Worm (Caenorhabditis elegans) whole organism, L4/young adult: Measurements from ENCODE around the gene T25B9.9.

ENCODE experiments used
- W03F9.2 ChIP-seq: fragments of 150-350 bp; optimal IDR thresholded peaks from 2 replicates; lab custom pipeline; 2014; ENCODE audit warnings: missing biosample characterization, missing genetic modification characterization
- dao-5 ChIP-seq: sonication (generic microtip); optimal IDR thresholded peaks from 2 replicates; lab custom pipeline; 2016; ENCODE audit warnings: missing genotype, missing genetic modification characterization, moderate library complexity, missing compliant biosample characterization
- him-1 ChIP-seq: sonication (generic microtip); optimal IDR thresholded peaks from 2 replicates; lab custom pipeline; 2016; ENCODE audit warnings: missing genotype, missing genetic modification reagents, missing genetic modification characterization, missing compliant biosample characterization

T25B9.9 gene

ce11 chrIV:10820837-10821671 is 51.6 kb downstream of the T25B9.9 start:
- no peak for TF ChIP-seq W03F9.2 (tag; lab: Kevin White, UChicago)

- TF ChIP-seq him-1: peak; percentile 65
- TF ChIP-seq W03F9.2 (tag; lab: Kevin White, UChicago): peak; percentile 39
- TF ChIP-seq dao-5: peak; percentile 57
Measured at ce11 chrIV:10821672-10822304, 52.3 kb downstream of the T25B9.9 start.

DNA sequence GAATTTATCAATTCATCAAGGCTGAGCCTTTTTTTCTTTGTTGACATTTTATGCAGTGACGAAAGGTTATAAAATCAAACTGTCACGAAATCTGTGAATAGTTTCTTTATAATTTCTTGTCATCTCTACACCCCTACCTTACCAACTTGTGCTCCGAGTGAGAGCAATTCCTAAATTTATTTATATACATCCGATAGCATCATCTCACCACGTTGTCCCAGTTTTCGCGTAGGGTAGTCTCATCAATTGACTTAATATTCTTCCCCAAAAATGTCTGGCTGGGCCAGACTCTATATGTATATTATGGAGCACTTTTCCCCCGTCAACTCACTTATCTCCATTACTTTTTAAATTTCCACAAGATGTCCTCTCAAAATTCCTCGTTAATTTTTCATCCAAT is 55.9 kb downstream of the T25B9.9 start:
- TF ChIP-seq dao-5: no peak

DNA sequence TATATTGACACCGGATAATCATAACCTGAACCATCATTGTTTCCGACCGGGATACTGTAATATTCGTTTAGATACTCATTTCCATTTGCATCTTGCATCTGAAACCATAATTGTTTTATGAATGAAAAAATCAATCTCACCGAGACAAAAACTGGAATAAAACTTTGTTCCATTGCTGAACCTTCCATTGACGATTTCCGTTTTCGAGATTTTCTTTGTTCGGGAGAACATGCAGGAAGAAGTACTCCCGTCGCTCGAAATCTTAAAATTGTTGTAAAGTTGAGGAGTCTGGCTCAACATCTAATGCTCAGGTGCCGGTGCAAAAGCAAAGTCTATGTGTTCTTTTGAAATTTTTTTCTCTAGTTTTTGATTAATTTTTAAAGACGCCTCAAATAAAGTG is 56.6 kb downstream of the T25B9.9 start:
- TF ChIP-seq W03F9.2 (tag; lab: Kevin White, UChicago) (no peak), him-1 (peak; percentile 69), dao-5 (no peak)
